Fruit fly (Drosophila melanogaster): ENCODE data around the gene Reg-2.

Reg-2 gene

dm6 chr3L:648155-649024 lies 42.0 kb upstream of the Reg-2 start, which contains the start of gene Gale:
Gene Gale (plus strand): TSS chr3L:648555.
- TF ChIP-seq kay (GFP tag; ENCODE audit: borderline replicate concordance) (no peak), CG1620 (GFP tag; optimal IDR thresholded peaks at IDR 0.05) (no peak), CG7045 (GFP tag; optimal IDR thresholded peaks at IDR 0.05) (no peak), CG12768 (GFP tag; optimal IDR thresholded peaks at IDR 0.05) (peak; percentile 34), cnc (optimal IDR thresholded peaks at IDR 0.05) (no peak), Mnt (GFP tag; optimal IDR thresholded peaks at IDR 0.05) (peak; percentile 66), CG5204 (GFP tag; optimal IDR thresholded peaks at IDR 0.05) (no peak), cic (GFP tag; optimal IDR thresholded peaks at IDR 0.05) (peak; percentile 60), tj (GFP tag; optimal IDR thresholded peaks at IDR 0.05) (no peak), Clk (GFP tag; optimal IDR thresholded peaks at IDR 0.05) (no peak), CG7101 (tag; optimal IDR thresholded peaks at IDR 0.05) (no peak), CG11617 (GFP tag; optimal IDR thresholded peaks at IDR 0.05) (no peak), CG33017 (tag; optimal IDR thresholded peaks at IDR 0.05) (peak; percentile 23), Crg-1 (GFP tag; optimal IDR thresholded peaks at IDR 0.05) (no peak), Hr96 (GFP tag; optimal IDR thresholded peaks at IDR 0.05) (no peak), ovo (GFP tag; optimal IDR thresholded peaks at IDR 0.05) (no peak), CG14711 (tag; optimal IDR thresholded peaks at IDR 0.05) (no peak), toe (GFP tag; optimal IDR thresholded peaks at IDR 0.05) (peak; percentile 66), bab1 (GFP tag; optimal IDR thresholded peaks at IDR 0.05) (no peak), pad (GFP tag; optimal IDR thresholded peaks at IDR 0.05) (no peak)

- TF ChIP-seq Hr96 (GFP tag; optimal IDR thresholded peaks at IDR 0.05) (no peak), CG14711 (tag; optimal IDR thresholded peaks at IDR 0.05) (no peak), pad (GFP tag; optimal IDR thresholded peaks at IDR 0.05) (no peak), cic (GFP tag; optimal IDR thresholded peaks at IDR 0.05) (peak; percentile 54)
Observed at dm6 chr3L:647529-647928, 41.2 kb upstream of the Reg-2 start.

dm6 chr3L:645426-646036 lies 39.2 kb upstream of the Reg-2 start:
- TF ChIP-seq CG14711 (tag; optimal IDR thresholded peaks at IDR 0.05) (no peak), CG12768 (GFP tag; optimal IDR thresholded peaks at IDR 0.05) (no peak), toe (GFP tag; optimal IDR thresholded peaks at IDR 0.05) (no peak), cnc (optimal IDR thresholded peaks at IDR 0.05) (no peak), kay (GFP tag; ENCODE audit: borderline replicate concordance) (no peak), Mnt (GFP tag; optimal IDR thresholded peaks at IDR 0.05) (no peak), CG11617 (GFP tag; optimal IDR thresholded peaks at IDR 0.05) (no peak), ovo (GFP tag; optimal IDR thresholded peaks at IDR 0.05) (no peak), tj (GFP tag; optimal IDR thresholded peaks at IDR 0.05) (no peak), Clk (GFP tag; optimal IDR thresholded peaks at IDR 0.05) (no peak), Crg-1 (GFP tag; optimal IDR thresholded peaks at IDR 0.05) (no peak), CG33017 (tag; optimal IDR thresholded peaks at IDR 0.05) (no peak)

dm6 chr3L:644111-644718 lies 37.8 kb upstream of the Reg-2 start:
- peak; percentile 26 for TF ChIP-seq bab1 (GFP tag; optimal IDR thresholded peaks at IDR 0.05)
- no peak for TF ChIP-seq CG11617 (GFP tag; optimal IDR thresholded peaks at IDR 0.05)
- TF ChIP-seq cnc (optimal IDR thresholded peaks at IDR 0.05) = no peak
- peak; percentile 44 for TF ChIP-seq tj (GFP tag; optimal IDR thresholded peaks at IDR 0.05)
- no peak for TF ChIP-seq CG7045 (GFP tag; optimal IDR thresholded peaks at IDR 0.05)
- TF ChIP-seq CG5204 (GFP tag; optimal IDR thresholded peaks at IDR 0.05) = no peak
- no peak for TF ChIP-seq CG1620 (GFP tag; optimal IDR thresholded peaks at IDR 0.05)
- no peak for TF ChIP-seq cic (GFP tag; optimal IDR thresholded peaks at IDR 0.05)
- TF ChIP-seq Mnt (GFP tag; optimal IDR thresholded peaks at IDR 0.05) = no peak
- TF ChIP-seq Clk (GFP tag; optimal IDR thresholded peaks at IDR 0.05) = no peak
- TF ChIP-seq kay (GFP tag; ENCODE audit: borderline replicate concordance) = no peak
- TF ChIP-seq ovo (GFP tag; optimal IDR thresholded peaks at IDR 0.05) = no peak
- no peak for TF ChIP-seq toe (GFP tag; optimal IDR thresholded peaks at IDR 0.05)

DNA sequence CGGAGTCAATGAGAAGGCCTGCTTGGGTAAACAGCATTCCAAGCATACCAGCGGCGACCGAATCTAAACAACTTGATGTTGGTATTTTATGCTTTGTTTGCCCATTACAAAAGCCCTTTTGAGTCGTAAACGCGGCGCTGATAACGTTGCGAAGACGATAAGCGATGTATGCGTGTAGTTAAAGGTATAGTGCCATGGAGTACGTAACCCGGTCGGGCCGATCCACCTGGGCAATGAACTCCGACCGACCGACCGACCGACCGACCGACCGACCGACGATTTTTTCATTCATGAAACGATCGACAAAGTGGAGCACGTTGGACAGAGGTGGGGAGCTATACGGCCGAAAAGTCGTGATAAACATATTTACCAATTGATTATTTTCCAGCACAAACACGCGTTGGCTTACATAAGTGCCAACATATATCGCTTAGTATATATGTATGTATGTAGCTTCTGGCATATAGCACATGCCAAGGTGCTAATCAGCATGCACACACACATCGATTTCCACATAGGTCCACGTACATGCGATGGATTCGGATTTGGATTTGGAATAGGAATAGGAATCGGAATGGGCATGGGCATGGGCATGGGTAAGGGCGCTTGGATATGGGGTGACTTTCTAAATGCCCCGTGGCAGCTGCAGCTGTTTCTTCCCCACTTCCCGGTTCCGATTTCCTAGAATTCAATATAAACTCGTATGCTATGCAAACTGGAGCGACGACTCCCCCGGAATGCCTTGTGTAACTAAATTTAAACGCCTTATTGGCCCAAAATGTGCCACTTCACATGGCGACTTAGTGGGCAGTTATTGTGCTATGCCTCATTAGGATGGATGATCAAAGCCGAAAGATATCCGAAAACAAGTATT lies 36.7 kb upstream of the Reg-2 start:
- TF ChIP-seq CG7101 (tag; optimal IDR thresholded peaks at IDR 0.05) (no peak), bab1 (GFP tag; optimal IDR thresholded peaks at IDR 0.05) (no peak), CG5204 (GFP tag; optimal IDR thresholded peaks at IDR 0.05) (no peak), CG7045 (GFP tag; optimal IDR thresholded peaks at IDR 0.05) (no peak)
